Fruit fly (Drosophila melanogaster) ovary, adult (tissue): ENCODE data around the gene CG43773.

ENCODE experiments used
- CG17801 ChIP-seq: fragments of 200-800 bp; optimal IDR thresholded peaks from 2 replicates; lab custom pipeline; 2019; ENCODE audit warnings: missing biosample characterization, mild to moderate bottlenecking, missing genetic modification characterization, moderate library complexity; ENCODE audit not compliant: partially characterized antibody

Gene CG43773

dm6 chr2L:4028697-4029096, 21.2 kb downstream of the CG43773 start:
- TF ChIP-seq CG17801 (GFP tag; lab: Kevin White, UChicago): no peak

DNA sequence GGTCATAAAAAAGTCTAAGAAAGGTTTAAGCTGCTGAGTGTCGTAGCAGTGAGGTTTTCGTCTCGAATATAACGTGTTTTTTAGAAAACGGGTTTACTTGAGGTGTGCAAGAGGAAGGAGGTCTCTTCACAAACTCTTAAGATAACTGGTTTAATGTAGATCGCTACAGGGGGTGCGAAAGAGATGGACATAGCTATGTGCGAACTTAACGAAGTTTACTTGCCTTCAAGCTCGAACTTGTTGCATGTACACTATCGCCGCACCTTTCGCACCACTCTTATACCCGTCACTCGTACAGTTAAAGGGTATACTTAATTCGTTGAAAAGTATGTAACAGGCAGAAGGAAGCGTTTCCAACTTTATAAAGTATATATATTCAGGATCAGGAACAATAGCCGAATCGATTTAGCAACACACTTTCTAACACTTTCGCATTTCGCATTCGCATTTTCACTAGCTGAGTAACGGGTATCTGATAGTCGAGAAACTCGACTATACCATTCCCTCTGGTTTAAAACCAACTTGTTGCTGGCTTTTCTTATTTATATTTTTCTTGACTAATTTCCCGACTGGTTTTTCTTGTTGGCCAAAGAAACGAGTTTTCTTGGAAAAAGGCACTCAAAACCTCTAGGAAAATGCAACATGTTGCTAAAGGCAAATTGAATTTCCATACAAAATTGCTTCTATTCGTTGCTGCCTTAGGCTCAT, 22.9 kb downstream of the CG43773 start:
- no peak for TF ChIP-seq CG17801 (GFP tag; lab: Kevin White, UChicago)

DNA sequence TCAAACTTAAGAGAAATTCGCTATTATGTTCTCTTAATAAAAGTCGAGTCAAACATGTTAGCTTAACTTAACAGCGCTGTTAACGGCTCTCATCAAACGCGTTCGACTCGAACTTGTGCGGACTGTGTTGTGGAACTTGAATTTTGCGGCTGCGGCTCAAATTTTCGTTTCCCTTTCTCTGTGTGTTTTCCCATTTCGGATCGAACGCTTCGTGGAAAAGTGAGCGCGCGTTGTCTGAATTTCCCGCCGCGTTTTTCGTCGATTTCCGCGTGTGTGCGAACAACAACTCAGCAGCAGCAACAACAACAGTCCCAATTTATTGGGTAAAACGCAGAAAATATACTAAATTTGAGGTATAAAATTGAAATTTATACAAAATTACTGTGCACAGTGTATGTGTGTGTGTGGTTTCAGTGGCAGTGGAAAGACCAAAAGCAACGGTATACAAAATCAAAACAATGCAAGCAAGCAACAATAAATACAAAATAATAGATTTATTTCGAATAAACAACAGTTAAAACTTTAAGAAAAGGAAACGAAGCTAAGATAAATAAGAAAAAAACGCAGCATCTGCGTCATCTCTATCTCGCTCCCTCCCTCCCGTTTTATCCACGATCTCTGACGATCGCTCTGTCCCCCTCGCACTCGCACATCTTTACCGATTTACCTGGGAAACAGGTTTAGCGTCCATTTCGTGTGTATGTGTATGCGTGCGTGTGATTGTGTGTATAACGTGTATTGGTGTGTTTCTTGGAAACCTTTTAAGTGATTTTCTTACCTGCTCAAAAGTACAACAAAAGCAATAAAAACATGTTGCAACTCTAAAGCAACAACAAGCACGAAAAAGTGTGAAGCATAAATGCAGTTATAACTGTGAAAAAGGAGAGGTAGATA, 24.0 kb downstream of the CG43773 start, which contains the start of gene ed:
Gene ed (plus strand): TSS at position 175 of the 894 bp plus-strand sequence.
- no peak for TF ChIP-seq CG17801 (GFP tag; lab: Kevin White, UChicago)

DNA sequence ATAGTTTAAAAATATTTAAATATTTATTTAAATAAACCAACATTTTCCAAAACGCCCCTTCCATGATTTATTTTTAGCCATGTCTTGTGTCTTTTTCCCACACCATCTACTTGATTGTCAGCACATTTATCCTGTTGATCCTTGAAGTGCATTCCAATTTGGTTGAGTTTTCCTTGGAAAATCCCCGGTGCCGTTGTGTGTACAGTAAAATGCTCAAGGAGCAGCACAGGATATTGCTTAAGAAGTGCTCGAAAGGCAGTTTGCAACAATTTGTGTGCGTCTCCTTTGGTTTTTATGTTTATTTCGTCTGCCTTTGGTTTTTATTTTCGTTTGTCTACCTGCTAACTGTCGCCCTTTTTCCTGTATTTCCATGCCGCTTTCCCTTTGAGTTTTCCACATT, 26.8 kb downstream of the CG43773 start:
- TF ChIP-seq CG17801 (GFP tag; lab: Kevin White, UChicago): no peak

- no peak for TF ChIP-seq CG17801 (GFP tag; lab: Kevin White, UChicago)
Observed at dm6 chr2L:4036306-4036705, 28.8 kb downstream of the CG43773 start.

- TF ChIP-seq CG17801 (GFP tag; lab: Kevin White, UChicago): peak; percentile 20
Observed at dm6 chr2L:4037015-4037414, 29.5 kb downstream of the CG43773 start.

DNA sequence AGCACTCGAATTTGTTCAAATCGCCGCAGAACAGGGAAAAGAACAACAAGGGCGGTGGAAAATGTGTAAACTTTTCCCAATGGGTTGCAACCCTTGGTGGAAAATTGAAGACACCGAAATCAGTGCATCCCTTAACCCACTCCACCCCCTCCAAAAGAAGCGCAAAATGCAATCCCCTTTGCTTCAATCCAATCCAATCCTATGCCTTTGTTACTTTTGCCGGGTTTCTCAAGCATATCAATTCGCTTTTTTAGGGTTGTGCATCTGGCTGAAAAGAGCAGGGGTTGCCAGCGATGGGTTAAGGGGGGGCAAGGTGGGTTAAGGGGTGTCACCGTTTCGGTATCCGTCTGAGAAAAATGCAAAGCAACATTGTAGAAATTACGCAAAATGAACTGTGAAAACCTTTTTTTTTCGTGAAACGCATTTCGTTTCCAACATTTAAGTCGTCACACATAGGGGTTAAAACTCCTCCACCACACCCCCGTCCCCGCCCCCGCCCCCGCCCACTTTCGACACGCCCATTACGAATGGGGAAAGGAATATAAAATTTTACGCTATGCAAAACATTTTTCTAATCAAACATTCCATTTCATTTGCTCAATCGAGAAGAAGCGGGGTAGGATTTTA, 30.7 kb downstream of the CG43773 start:
- no peak for TF ChIP-seq CG17801 (GFP tag; lab: Kevin White, UChicago)

dm6 chr2L:4043052-4043451, 35.6 kb downstream of the CG43773 start:
- peak; percentile 30 for TF ChIP-seq CG17801 (GFP tag; lab: Kevin White, UChicago)

DNA sequence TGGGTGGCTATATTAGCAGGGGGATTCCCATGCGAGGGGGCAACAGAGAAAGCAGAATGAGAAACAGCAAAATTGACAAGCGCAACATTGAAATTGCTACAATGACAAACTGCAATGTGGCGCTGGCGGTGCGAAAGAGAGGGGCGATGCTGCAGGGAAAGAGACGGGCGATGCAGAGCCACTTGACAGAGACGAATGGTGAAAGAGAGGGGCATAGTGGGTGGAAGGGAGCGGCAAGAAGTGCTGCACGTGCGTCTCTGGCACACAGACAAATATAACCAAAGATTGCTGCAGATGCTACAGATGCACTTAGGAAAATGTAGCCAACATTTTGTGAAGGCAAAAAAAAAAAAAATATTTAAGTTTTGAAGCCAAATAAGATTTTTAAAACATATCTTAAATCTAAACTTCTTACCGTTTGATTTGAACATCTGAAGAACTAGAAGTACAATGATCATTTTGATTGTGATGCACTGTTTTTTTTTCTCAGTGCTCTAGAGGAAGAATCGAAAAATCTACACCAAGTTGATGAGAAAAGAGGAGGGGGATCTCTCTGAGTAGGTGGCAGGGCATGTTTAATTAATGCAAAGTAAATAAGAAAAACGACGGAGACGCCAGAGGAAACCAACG, 37.8 kb downstream of the CG43773 start:
- no peak for TF ChIP-seq CG17801 (GFP tag; lab: Kevin White, UChicago)

DNA sequence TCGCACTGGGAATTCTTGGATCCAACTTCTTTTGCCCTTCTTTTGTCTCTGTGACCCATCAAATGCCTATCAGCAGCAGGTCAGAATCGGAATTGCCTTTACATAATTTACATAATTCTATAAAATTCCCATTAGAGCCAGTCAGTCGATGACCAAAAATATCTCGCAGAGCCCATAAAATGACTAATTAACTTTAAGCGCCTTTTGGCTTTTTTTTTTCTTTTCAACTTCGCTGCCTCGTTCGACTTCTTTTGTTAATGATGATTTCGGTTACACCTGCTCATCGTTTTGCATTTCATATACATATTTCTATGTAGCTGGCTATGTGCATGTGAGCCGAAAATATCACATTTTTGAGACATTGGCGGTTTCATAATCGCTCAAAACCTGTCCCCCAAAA, 44.3 kb downstream of the CG43773 start:
- no peak for TF ChIP-seq CG17801 (GFP tag; lab: Kevin White, UChicago)

DNA sequence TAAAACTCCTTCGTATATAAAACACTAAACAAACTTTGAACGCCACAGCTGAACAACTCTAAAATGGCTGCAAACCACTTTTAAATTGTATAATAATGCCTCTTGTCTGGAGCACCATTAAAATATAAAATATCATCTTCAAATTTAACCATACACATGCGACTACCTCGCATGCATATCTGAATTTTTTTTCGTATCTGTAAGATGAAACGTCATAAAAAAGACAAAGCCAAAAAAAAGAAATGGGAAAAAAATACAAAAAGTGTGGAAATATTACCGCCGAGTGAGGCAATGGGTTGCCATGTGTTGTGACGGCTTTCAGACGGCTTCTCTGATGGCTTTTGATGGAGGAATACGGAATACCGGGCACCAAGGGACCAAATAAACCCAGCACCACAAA, 44.9 kb downstream of the CG43773 start:
- no peak for TF ChIP-seq CG17801 (GFP tag; lab: Kevin White, UChicago)

DNA sequence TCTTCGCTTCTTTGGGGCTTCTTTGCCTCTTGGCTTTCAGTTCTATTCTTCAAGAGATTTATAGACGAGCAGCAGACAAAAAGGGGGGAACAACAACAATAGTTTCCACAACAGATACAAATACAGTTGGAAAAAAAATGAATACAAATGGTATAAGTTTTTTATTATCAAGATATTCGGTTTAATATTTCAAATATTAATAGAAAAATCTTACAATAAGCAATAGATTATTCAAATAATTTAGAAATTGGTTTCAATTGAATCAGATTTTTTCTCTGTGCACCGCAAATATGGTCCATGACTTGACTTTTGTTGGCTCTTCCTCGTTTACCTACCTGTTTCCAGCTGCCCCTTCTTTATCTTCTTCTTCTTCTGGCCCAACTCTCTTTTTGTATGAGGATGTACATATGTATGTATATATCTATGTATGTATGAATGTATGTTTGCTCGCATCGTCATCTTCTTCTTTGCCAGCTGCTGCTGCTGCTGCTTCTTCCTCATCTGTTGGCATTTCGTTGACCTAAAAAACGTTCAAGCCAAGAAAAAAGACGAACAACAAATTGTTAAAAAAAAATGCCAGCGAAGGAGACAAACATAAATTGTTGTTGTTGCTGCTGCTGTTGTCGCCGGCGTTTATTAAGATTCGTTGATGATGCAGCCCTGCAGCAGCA, 46.1 kb downstream of the CG43773 start:
- no peak for TF ChIP-seq CG17801 (GFP tag; lab: Kevin White, UChicago)

DNA sequence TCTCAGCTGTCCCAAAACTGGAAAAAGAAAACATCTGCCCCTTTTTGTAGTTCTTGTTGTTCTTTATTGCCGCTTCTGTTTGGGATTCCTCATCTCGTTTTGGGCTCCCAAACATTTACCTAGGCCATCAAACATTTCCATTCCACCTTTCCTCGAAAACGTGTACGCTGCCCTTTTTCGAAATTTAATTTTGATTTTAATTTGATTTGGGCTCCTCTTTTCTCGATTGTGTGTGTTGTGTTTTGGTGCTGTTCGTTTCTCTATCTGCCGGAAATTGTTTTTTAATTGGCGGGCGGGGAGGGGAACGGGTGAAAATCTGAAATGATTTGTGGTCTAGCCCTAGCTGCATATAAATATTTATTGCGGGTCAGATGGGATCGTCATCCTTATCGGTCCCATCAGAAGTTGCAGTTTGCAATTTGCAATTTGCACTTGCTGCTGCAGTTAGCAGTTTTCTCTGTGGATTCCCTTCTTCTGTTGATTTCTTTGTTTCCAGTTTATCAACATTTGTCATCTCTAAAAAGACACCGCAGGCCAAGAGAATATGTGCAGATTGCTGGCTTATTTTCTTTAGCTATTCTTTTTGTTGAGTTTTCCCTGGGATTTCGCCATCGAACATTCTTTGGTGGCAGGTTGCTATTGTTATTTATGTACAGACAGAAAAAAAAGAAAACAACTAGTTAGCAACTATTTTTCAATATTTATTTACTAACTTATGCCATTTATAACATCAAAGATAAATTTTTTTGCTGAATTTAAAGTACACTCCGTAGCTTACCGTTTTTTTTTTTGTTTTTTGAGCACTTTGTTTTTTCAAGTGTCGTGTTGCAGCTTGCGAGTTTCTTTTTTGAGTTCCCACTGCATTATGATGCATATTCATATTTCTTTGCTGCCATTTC, 47.6 kb downstream of the CG43773 start:
- TF ChIP-seq CG17801 (GFP tag; lab: Kevin White, UChicago): no peak
